Fruit fly (Drosophila melanogaster) whole organism, prepupa: ENCODE data around the gene Cluap1.

ENCODE experiments used
- Blimp-1 ChIP-seq: fragments of 200-800 bp; sonication (Bioruptor generic); optimal IDR thresholded peaks from 3 replicates; lab custom pipeline; 2017; ENCODE audit warnings: missing biosample characterization, missing genetic modification characterization, mild to moderate bottlenecking, moderate library complexity, missing genetic modification reagents
- CG11294 ChIP-seq: fragments of 200-800 bp; sonication (Bioruptor generic); IDR thresholded peaks from 2 replicates; pipeline ENCODE4 v1.3.6; 2022; ENCODE audit warnings: missing biosample characterization, missing genetic modification characterization
- CG11902 ChIP-seq: fragments of 200-800 bp; sonication (Bioruptor generic); optimal IDR thresholded peaks from 3 replicates; lab custom pipeline; 2016; ENCODE audit warnings: missing biosample characterization, missing genetic modification characterization
- CG1621 ChIP-seq: fragments of 200-800 bp; sonication (Bioruptor generic); optimal IDR thresholded peaks from 3 replicates; lab custom pipeline; 2018; ENCODE audit warnings: missing biosample characterization, mild to moderate bottlenecking, missing genetic modification characterization
- CG3032 ChIP-seq: fragments of 200-800 bp; optimal IDR thresholded peaks from 2 replicates; lab custom pipeline; 2019; ENCODE audit warnings: missing biosample characterization, mild to moderate bottlenecking, missing genetic modification characterization, moderate library complexity
- CG31627 ChIP-seq: fragments of 200-800 bp; sonication (Bioruptor generic); optimal IDR thresholded peaks from 3 replicates; lab custom pipeline; 2016; ENCODE audit warnings: missing biosample characterization, missing genetic modification characterization
- CG32006 ChIP-seq: fragments of 200-800 bp; sonication (Bioruptor generic); optimal IDR thresholded peaks from 3 replicates; lab custom pipeline; 2017; ENCODE audit warnings: missing biosample characterization, mild to moderate bottlenecking, missing genetic modification characterization
- CG3919 ChIP-seq: fragments of 200-800 bp; sonication (Bioruptor generic); optimal IDR thresholded peaks from 3 replicates; lab custom pipeline; 2016; ENCODE audit warnings: missing biosample characterization, missing genetic modification characterization
- CG4318 ChIP-seq: fragments of 200-800 bp; sonication (Bioruptor generic); optimal IDR thresholded peaks from 3 replicates; lab custom pipeline; 2017; ENCODE audit warnings: missing biosample characterization, mild to moderate bottlenecking, missing genetic modification characterization
- CG6163 ChIP-seq: fragments of 200-800 bp; sonication (Bioruptor generic); IDR thresholded peaks from 3 replicates; pipeline ENCODE4 v1.3.6; 2022; ENCODE audit warnings: missing biosample characterization, missing genetic modification characterization
- CG6276 ChIP-seq: fragments of 200-800 bp; sonication (Bioruptor generic); optimal IDR thresholded peaks from 2 replicates; lab custom pipeline; 2017; ENCODE audit warnings: missing biosample characterization, mild to moderate bottlenecking, missing genetic modification characterization
- CG6854 ChIP-seq: fragments of 200-800 bp; sonication (Bioruptor generic); optimal IDR thresholded peaks from 2 replicates; lab custom pipeline; 2017; ENCODE audit warnings: missing biosample characterization, mild to moderate bottlenecking, missing genetic modification characterization
- CG8119 ChIP-seq: fragments of 200-800 bp; sonication (Bioruptor generic); IDR thresholded peaks from 3 replicates; pipeline ENCODE4 v1.3.6; 2022; ENCODE audit warnings: missing biosample characterization, missing genetic modification characterization
- CG8632 ChIP-seq: fragments of 200-800 bp; sonication (Bioruptor generic); optimal IDR thresholded peaks from 3 replicates; lab custom pipeline; 2016; ENCODE audit warnings: missing biosample characterization, missing genetic modification characterization
- Eip75B ChIP-seq: fragments of 200-800 bp; sonication (Bioruptor generic); optimal IDR thresholded peaks from 3 replicates; lab custom pipeline; 2016; ENCODE audit warnings: missing biosample characterization, missing genetic modification characterization
- Eip78C ChIP-seq: fragments of 200-800 bp; sonication (Bioruptor generic); peaks from one replicate; lab custom pipeline; 2016; ENCODE audit warnings: missing biosample characterization, missing genetic modification characterization
- Ets21C ChIP-seq: fragments of 200-800 bp; sonication (Bioruptor generic); optimal IDR thresholded peaks from 3 replicates; lab custom pipeline; 2016; ENCODE audit warnings: missing biosample characterization, missing genetic modification characterization
- Met ChIP-seq: fragments of 200-800 bp; sonication (Bioruptor generic); optimal IDR thresholded peaks from 3 replicates; lab custom pipeline; 2016; ENCODE audit warnings: missing biosample characterization, missing genetic modification characterization
- OdsH ChIP-seq: fragments of 200-800 bp; sonication (Bioruptor generic); optimal IDR thresholded peaks from 3 replicates; lab custom pipeline; 2016; ENCODE audit warnings: missing biosample characterization, missing genetic modification characterization
- Sox14 ChIP-seq: fragments of 200-800 bp; sonication (Bioruptor generic); optimal IDR thresholded peaks from 3 replicates; lab custom pipeline; 2016; ENCODE audit warnings: missing biosample characterization, missing genetic modification characterization
- achi ChIP-seq: fragments of 200-800 bp; sonication (Bioruptor generic); optimal IDR thresholded peaks from 3 replicates; lab custom pipeline; 2016; ENCODE audit warnings: missing biosample characterization, missing genetic modification characterization
- cyc ChIP-seq: fragments of 200-800 bp; sonication (Bioruptor generic); optimal IDR thresholded peaks from 3 replicates; lab custom pipeline; 2016; ENCODE audit warnings: missing biosample characterization, missing genetic modification characterization
- dac ChIP-seq: fragments of 200-800 bp; sonication (Bioruptor generic); optimal IDR thresholded peaks from 2 replicates; lab custom pipeline; 2017; ENCODE audit warnings: missing biosample characterization, mild to moderate bottlenecking, missing genetic modification characterization
- dsx ChIP-seq: fragments of 200-800 bp; optimal IDR thresholded peaks from 3 replicates; lab custom pipeline; 2019; ENCODE audit warnings: missing biosample characterization, mild to moderate bottlenecking, missing genetic modification characterization, moderate library complexity; ENCODE audit not compliant: poor library complexity, severe bottlenecking
- eg ChIP-seq: fragments of 200-800 bp; sonication (Bioruptor generic); IDR thresholded peaks from 3 replicates; pipeline ENCODE4 v1.3.6; 2022; ENCODE audit warnings: missing biosample characterization, missing genetic modification characterization
- esn ChIP-seq: fragments of 200-800 bp; sonication (Bioruptor generic); optimal IDR thresholded peaks from 2 replicates; lab custom pipeline; 2016; ENCODE audit warnings: missing biosample characterization, mild to moderate bottlenecking, missing genetic modification characterization, moderate library complexity
- fd59A ChIP-seq: fragments of 200-800 bp; sonication (Bioruptor generic); optimal IDR thresholded peaks from 2 replicates; lab custom pipeline; 2017; ENCODE audit warnings: missing biosample characterization, mild to moderate bottlenecking, missing genetic modification characterization, missing genetic modification reagents
- fkh ChIP-seq: fragments of 200-800 bp; sonication (Bioruptor generic); optimal IDR thresholded peaks from 3 replicates; lab custom pipeline; 2017; ENCODE audit warnings: missing biosample characterization, mild to moderate bottlenecking, missing genetic modification characterization, moderate library complexity
- pdm3 ChIP-seq: fragments of 200-800 bp; sonication (Bioruptor generic); optimal IDR thresholded peaks from 3 replicates; lab custom pipeline; 2016; ENCODE audit warnings: missing biosample characterization, missing genetic modification characterization
- salr ChIP-seq, 2 experiments: fragments of 200-800 bp; sonication (Bioruptor generic); optimal IDR thresholded peaks; 3 replicates each; lab custom pipeline; 2016 to 2018; ENCODE audit warnings: missing biosample characterization in 2 of 2, missing genetic modification characterization in 2 of 2, mild to moderate bottlenecking in 1 of 2

The Cluap1 gene

DNA sequence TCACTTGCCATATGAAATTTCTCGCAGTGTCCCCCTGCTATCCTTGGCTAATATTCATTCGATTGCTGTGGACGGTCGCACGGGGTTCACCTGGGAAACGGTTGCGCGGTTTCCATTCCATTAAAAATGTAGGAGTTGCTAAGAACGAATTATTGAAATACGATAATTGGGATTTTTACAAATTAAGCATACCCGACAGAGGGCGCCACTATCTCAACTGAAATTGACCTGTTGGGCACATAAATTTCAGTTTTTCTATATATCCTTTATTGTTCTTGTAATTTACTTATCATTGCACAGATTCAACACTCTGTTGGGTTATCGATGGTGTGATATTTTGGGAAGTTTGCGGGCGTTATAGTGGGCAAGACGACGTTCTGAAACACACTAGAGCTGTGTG is 538 bp upstream of the Cluap1 start:
- TF ChIP-seq cyc (GFP tag; lab: Kevin White, UChicago): no peak
- TF ChIP-seq Met (GFP tag; lab: Kevin White, UChicago): no peak
- TF ChIP-seq Ets21C (GFP tag; lab: Kevin White, UChicago): no peak
- TF ChIP-seq dac (GFP tag; lab: Kevin White, UChicago): no peak
- TF ChIP-seq Eip78C (GFP tag; lab: Kevin White, UChicago): no peak
- no peak for TF ChIP-seq dsx (GFP tag; lab: Kevin White, UChicago)
- TF ChIP-seq pdm3: no peak
- TF ChIP-seq CG11902 (GFP tag; lab: Kevin White, UChicago): no peak
- TF ChIP-seq CG32006 (GFP tag; lab: Kevin White, UChicago): no peak
- TF ChIP-seq Sox14 (GFP tag; lab: Kevin White, UChicago): no peak

- TF ChIP-seq CG3032 (no peak), Eip78C (GFP tag; lab: Kevin White, UChicago) (peak; percentile 63), CG8632 (no peak), eg (GFP tag; lab: Robert Waterston, UW) (no peak), CG31627 (GFP tag; lab: Kevin White, UChicago) (no peak), Blimp-1 (no peak), achi (GFP tag; lab: Kevin White, UChicago) (no peak), CG3919 (GFP tag; lab: Kevin White, UChicago) (no peak), CG1621 (tag; lab: Kevin White, UChicago) (peak; percentile 36), CG4318 (GFP tag; lab: Kevin White, UChicago) (no peak), OdsH (GFP tag; lab: Kevin White, UChicago) (no peak), Sox14 (GFP tag; lab: Kevin White, UChicago) (peak; percentile 24)
Measured at dm6 chrX:22540065-22540504, 4.0 kb downstream of the Cluap1 start, which contains the start of gene CG17598. Gene CG17598, minus strand, starts transcription at chrX:22540383.

DNA sequence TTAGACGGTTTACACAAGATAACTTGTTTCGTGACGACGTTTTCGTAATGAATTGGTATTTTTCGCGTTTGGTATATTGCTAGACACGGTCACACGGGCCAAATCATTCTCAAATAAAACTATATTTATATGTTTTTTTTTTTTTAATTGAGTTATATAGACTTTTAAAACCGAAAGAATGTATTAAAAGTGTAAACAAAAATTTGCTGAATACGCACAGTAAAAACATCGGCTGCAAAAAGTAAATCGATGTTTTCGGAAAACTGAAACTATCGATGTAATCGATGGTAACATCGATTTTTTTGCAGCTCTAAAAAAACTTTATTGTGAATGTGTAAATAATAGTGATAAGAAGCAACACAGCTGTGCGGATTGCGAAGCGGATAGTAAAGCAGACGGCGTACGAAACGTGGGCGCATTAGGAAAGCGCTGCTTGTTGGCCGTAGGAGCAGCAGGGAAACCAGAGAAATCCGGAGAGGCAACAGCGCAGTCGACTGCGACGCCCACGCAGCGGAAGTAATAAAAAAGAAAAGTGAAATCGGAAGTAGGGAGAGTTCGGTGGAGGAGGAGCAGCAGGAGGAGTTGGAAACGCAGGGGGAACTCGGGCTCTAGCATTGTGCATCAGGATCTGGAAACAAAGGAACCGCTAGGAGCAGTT is 14.3 kb downstream of the Cluap1 start, which contains the start of gene S6kII:
TSS of gene S6kII (plus strand) at position 301 of the 658 bp plus-strand sequence.
- no peak for TF ChIP-seq Eip75B (GFP tag; lab: Kevin White, UChicago)
- TF ChIP-seq CG6854: peak; percentile 21
- peak; percentile 79 for TF ChIP-seq fkh (GFP tag; lab: Kevin White, UChicago)
- peak; percentile 55 for TF ChIP-seq Blimp-1
- peak; percentile 63 for TF ChIP-seq Eip78C (GFP tag; lab: Kevin White, UChicago)
- peak; percentile 6 for TF ChIP-seq esn (GFP tag; lab: Kevin White, UChicago)
- no peak for TF ChIP-seq OdsH (GFP tag; lab: Kevin White, UChicago)

- TF ChIP-seq salr (GFP tag; optimal IDR thresholded peaks at IDR 0.05; lab: Kevin White, UChicago) (no peak), achi (GFP tag; lab: Kevin White, UChicago) (no peak), CG8119 (GFP tag; lab: Robert Waterston, UW) (no peak), Eip78C (GFP tag; lab: Kevin White, UChicago) (peak; percentile 41), CG6276 (no peak), Blimp-1 (peak; percentile 91), CG11294 (GFP tag; lab: Robert Waterston, UW) (no peak)
Measured at dm6 chrX:22527210-22527609, 16.9 kb downstream of the Cluap1 start.

DNA sequence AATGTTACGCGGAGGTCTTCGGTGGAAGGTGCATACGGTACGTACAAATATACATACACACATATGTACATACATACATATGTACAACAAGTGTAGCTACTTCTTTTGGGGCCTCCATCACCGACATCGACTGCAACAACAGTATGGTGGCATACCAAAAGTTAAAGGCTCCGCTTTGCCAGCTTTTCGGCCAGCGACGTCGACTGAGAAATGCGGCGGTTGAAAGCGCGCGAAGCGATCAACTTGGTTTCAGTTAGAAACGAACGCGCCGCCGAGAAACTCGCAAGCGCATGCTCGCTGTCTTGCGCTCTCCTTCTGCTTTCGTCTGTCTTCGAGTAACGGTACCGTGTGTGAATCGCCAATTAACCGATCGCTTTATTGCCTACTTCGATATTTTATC is 29.2 kb downstream of the Cluap1 start, which contains the start of gene CG17600:
TSS of gene CG17600 (plus strand) at position 250 of the 400 bp plus-strand sequence.
- no peak for TF ChIP-seq CG6163
- TF ChIP-seq CG31627 (GFP tag; lab: Kevin White, UChicago): no peak
- peak; percentile 56 for TF ChIP-seq CG6854
- peak; percentile 2 for TF ChIP-seq Blimp-1
- peak; percentile 20 for TF ChIP-seq Eip78C (GFP tag; lab: Kevin White, UChicago)
- no peak for TF ChIP-seq fd59A (GFP tag; lab: Kevin White, UChicago)
- TF ChIP-seq, all 60 proteins: peak for 3
